Fruit fly (Drosophila melanogaster) whole organism, wandering third instar larva: ENCODE data around the gene CG3224.

Experiments used
- Abd-B ChIP-seq: fragments of >200 bp; optimal IDR thresholded peaks from 2 replicates; lab custom pipeline; 2017; ENCODE audit warnings: missing biosample characterization, missing genetic modification characterization
- CG32264 ChIP-seq: fragments of 200-800 bp; sonication (Bioruptor generic); optimal IDR thresholded peaks from 2 replicates; lab custom pipeline; 2016; ENCODE audit warnings: missing biosample characterization, missing genetic modification characterization
- CG9705 ChIP-seq: fragments of 200-800 bp; sonication (Bioruptor generic); optimal IDR thresholded peaks from 2 replicates; lab custom pipeline; 2018; ENCODE audit warnings: missing biosample characterization, mild to moderate bottlenecking, missing genetic modification characterization
- CrebA ChIP-seq: fragments of 200-800 bp; sonication (Bioruptor generic); optimal IDR thresholded peaks from 2 replicates; lab custom pipeline; 2016; ENCODE audit warnings: missing biosample characterization, mild to moderate bottlenecking, missing genetic modification characterization, borderline replicate concordance
- Dfd ChIP-seq: fragments of >200 bp; optimal IDR thresholded peaks from 2 replicates; lab custom pipeline; 2017; ENCODE audit warnings: missing biosample characterization, missing genetic modification characterization
- Dif ChIP-seq: fragments of 200-275, 200-300 bp; sonication (Bioruptor generic); optimal IDR thresholded peaks from 2 replicates; lab custom pipeline; 2018; ENCODE audit warnings: missing biosample characterization, missing genetic modification characterization; ENCODE audit not compliant: partially characterized antibody
- GATAd ChIP-seq: sonication (Bioruptor generic); optimal IDR thresholded peaks from 2 replicates; lab custom pipeline; 2016; ENCODE audit warnings: missing biosample characterization, missing genetic modification characterization
- HLH106 ChIP-seq: fragments of 200-800 bp; optimal IDR thresholded peaks from 3 replicates; lab custom pipeline; 2019; ENCODE audit warnings: missing biosample characterization, mild to moderate bottlenecking, missing genetic modification characterization, moderate library complexity
- Hnf4 ChIP-seq: fragments of 200-800 bp; sonication (Bioruptor generic); optimal IDR thresholded peaks from 2 replicates; lab custom pipeline; 2016; ENCODE audit warnings: missing biosample characterization, mild to moderate bottlenecking, missing genetic modification characterization
- Hr78 ChIP-seq: fragments of >200 bp; optimal IDR thresholded peaks from 2 replicates; lab custom pipeline; 2017; ENCODE audit warnings: missing biosample characterization, missing genetic modification characterization
- Hr83 ChIP-seq: fragments of 200-300 bp; sonication (Bioruptor generic); optimal IDR thresholded peaks from 2 replicates; lab custom pipeline; 2016; ENCODE audit warnings: missing biosample characterization, mild to moderate bottlenecking, missing genetic modification characterization, moderate library complexity; ENCODE audit not compliant: poor library complexity, severe bottlenecking
- Jra ChIP-seq: sonication (Bioruptor generic); optimal IDR thresholded peaks from 2 replicates; lab custom pipeline; 2016; ENCODE audit warnings: missing biosample characterization, missing genetic modification characterization
- Mio ChIP-seq: sonication (Bioruptor generic); optimal IDR thresholded peaks from 2 replicates; lab custom pipeline; 2016; ENCODE audit warnings: missing biosample characterization, missing genetic modification characterization
- Myc ChIP-seq: fragments of >200 bp; optimal IDR thresholded peaks from 2 replicates; lab custom pipeline; 2017
- N ChIP-seq: fragments of >200 bp; optimal IDR thresholded peaks from 2 replicates; lab custom pipeline; 2018; ENCODE audit warnings: missing biosample characterization, missing external identifiers, missing genetic modification characterization
- OdsH ChIP-seq: fragments of 200-800 bp; sonication (Bioruptor generic); optimal IDR thresholded peaks from 2 replicates; lab custom pipeline; 2016; ENCODE audit warnings: missing biosample characterization, mild to moderate bottlenecking, missing genetic modification characterization
- Rel ChIP-seq, 2 experiments: fragments of 200-800 bp; sonication (Bioruptor generic) in 1 of 2; optimal IDR thresholded peaks; 2 replicates in 1 of 2; 3 replicates in 1 of 2; lab custom pipeline; 2016 to 2019; ENCODE audit warnings: mild to moderate bottlenecking in 2 of 2, missing biosample characterization in 2 of 2, missing genetic modification characterization in 2 of 2, moderate library complexity in 1 of 2
- Sp1 ChIP-seq: fragments of 200-800 bp; sonication (Bioruptor generic); optimal IDR thresholded peaks from 3 replicates; lab custom pipeline; 2019; ENCODE audit warnings: missing biosample characterization, mild to moderate bottlenecking, missing genetic modification characterization, moderate library complexity
- Vsx2 ChIP-seq: fragments of 200-300, 225-300 bp; sonication (Bioruptor generic); optimal IDR thresholded peaks from 2 replicates; lab custom pipeline; 2018; ENCODE audit warnings: missing biosample characterization, missing genetic modification characterization; ENCODE audit not compliant: partially characterized antibody
- br ChIP-seq: fragments of 200-800 bp; sonication (Bioruptor generic); optimal IDR thresholded peaks from 2 replicates; lab custom pipeline; 2016; ENCODE audit warnings: missing biosample characterization, missing genetic modification characterization
- brk ChIP-seq: fragments of 200-800 bp; sonication (Bioruptor generic); optimal IDR thresholded peaks from 2 replicates; lab custom pipeline; 2016; ENCODE audit warnings: missing biosample characterization, mild to moderate bottlenecking, missing genetic modification characterization
- dl ChIP-seq, 2 experiments: fragments of 175-275, 200-275 bp in 1 of 2; fragments of 200-275 bp in 1 of 2; sonication (Bioruptor generic); optimal IDR thresholded peaks; lab custom pipeline; 2018; ENCODE audit warnings: mild to moderate bottlenecking in 2 of 2, missing biosample characterization in 2 of 2, missing genetic modification characterization in 2 of 2, moderate library complexity in 2 of 2; ENCODE audit not compliant: partially characterized antibody in 2 of 2, insufficient read depth in 1 of 2
- dmrt93B ChIP-seq: fragments of 200-800 bp; sonication (Bioruptor generic); optimal IDR thresholded peaks from 2 replicates; lab custom pipeline; 2018; ENCODE audit warnings: missing biosample characterization, mild to moderate bottlenecking, missing genetic modification characterization
- dsf ChIP-seq: sonication (Bioruptor generic); optimal IDR thresholded peaks from 2 replicates; lab custom pipeline; 2016; ENCODE audit warnings: missing biosample characterization, missing genetic modification characterization, borderline replicate concordance
- ey ChIP-seq: fragments of 200-800 bp; sonication (Bioruptor generic); optimal IDR thresholded peaks from 2 replicates; lab custom pipeline; 2016; ENCODE audit warnings: missing biosample characterization, missing genetic modification characterization
- foxo ChIP-seq, 2 experiments: fragments of 200-800 bp; sonication (Bioruptor generic); optimal IDR thresholded peaks; 2 replicates in 1 of 2; 3 replicates in 1 of 2; lab custom pipeline; 2016 to 2017; ENCODE audit warnings: missing biosample characterization in 2 of 2, missing genetic modification characterization in 2 of 2
- fru ChIP-seq: fragments of 200-800 bp; sonication (Bioruptor generic); optimal IDR thresholded peaks from 3 replicates; lab custom pipeline; 2016; ENCODE audit warnings: missing biosample characterization, mild to moderate bottlenecking, missing genetic modification characterization
- h ChIP-seq: fragments of 200-800 bp; sonication (Bioruptor generic); optimal IDR thresholded peaks from 3 replicates; lab custom pipeline; 2016; ENCODE audit warnings: missing biosample characterization, mild to moderate bottlenecking, missing genetic modification characterization
- jim ChIP-seq: fragments of 175-275, 200-325 bp; sonication (Bioruptor generic); optimal IDR thresholded peaks from 2 replicates; lab custom pipeline; 2016; ENCODE audit warnings: missing biosample characterization, mild to moderate bottlenecking, missing genetic modification characterization
- lola ChIP-seq: fragments of >200 bp; optimal IDR thresholded peaks from 2 replicates; lab custom pipeline; 2017; ENCODE audit warnings: missing biosample characterization, missing genetic modification characterization
- pan ChIP-seq: fragments of >200 bp; optimal IDR thresholded peaks from 2 replicates; lab custom pipeline; 2017
- psq ChIP-seq: fragments of 200-800 bp; sonication (Bioruptor generic); optimal IDR thresholded peaks from 3 replicates; lab custom pipeline; 2017; ENCODE audit warnings: missing biosample characterization, mild to moderate bottlenecking, missing genetic modification characterization, moderate library complexity
- rgr ChIP-seq: fragments of 200-800 bp; sonication (Bioruptor generic); optimal IDR thresholded peaks from 3 replicates; lab custom pipeline; 2016; ENCODE audit warnings: missing biosample characterization, mild to moderate bottlenecking, missing genetic modification characterization
- sage ChIP-seq: fragments of 200-800 bp; sonication (Bioruptor generic); optimal IDR thresholded peaks from 2 replicates; lab custom pipeline; 2016; ENCODE audit warnings: missing biosample characterization, mild to moderate bottlenecking, missing genetic modification characterization
- sv ChIP-seq: fragments of 200-800 bp; sonication (Bioruptor generic); optimal IDR thresholded peaks from 3 replicates; lab custom pipeline; 2016; ENCODE audit warnings: missing biosample characterization, missing genetic modification characterization
- tai ChIP-seq: sonication (Bioruptor generic); optimal IDR thresholded peaks from 2 replicates; lab custom pipeline; 2016; ENCODE audit warnings: missing biosample characterization, missing genetic modification characterization
- usp ChIP-seq: fragments of >200 bp; optimal IDR thresholded peaks from 2 replicates; lab custom pipeline; 2017; ENCODE audit warnings: missing biosample characterization, missing genetic modification characterization
- woc ChIP-seq: sonication (Bioruptor generic); optimal IDR thresholded peaks from 2 replicates; lab custom pipeline; 2016; ENCODE audit warnings: missing biosample characterization, mild to moderate bottlenecking, missing genetic modification characterization

Gene CG3224

dm6 chrX:6631885-6632284 is 29.4 kb downstream of the CG3224 start:
- TF ChIP-seq woc = no peak

DNA sequence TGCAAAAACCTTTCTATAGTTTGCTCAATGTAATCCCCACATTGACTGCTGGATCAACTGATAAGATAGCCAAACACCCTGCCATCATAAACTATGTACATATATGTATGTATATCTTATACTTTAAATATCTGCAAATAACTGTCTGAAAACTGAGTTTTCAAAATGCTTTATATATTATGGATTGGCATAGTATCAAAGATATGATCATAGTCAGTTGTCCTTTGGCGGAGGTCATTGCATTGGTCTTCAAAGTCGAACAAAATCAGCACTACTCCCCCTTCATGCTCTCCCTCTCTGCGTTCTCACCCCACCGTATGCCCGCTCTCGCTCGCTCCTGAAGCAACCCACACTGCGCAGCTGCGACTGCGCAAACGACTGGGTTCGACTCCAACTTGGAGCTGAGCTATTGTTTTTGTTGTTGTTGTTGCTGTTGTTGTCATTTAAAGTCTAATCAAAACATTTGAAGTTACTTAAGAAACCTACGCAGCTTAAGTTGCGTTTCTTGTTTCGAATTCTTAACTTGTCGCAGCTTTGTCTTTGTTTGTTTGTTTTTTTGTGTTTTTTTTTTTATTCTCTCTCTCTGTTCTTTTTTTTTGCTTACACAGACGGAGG is 36.2 kb downstream of the CG3224 start:
- peak; percentile 22 for TF ChIP-seq h
- peak; percentile 36 for TF ChIP-seq ey
- no peak for TF ChIP-seq usp (GFP tag; lab: Kevin White, UChicago)
- no peak for TF ChIP-seq Sp1 (GFP tag; lab: Kevin White, UChicago)
- TF ChIP-seq pan = no peak
- peak; percentile 27 for TF ChIP-seq rgr (GFP tag; lab: Kevin White, UChicago)
- TF ChIP-seq HLH106 (tag; lab: Kevin White, UChicago) = no peak
- TF ChIP-seq foxo (GFP tag; optimal IDR thresholded peaks at IDR 0.05; lab: Kevin White, UChicago) = peak in 1 of 2 experiments; percentile 33
- peak; percentile 29 for TF ChIP-seq fru
- peak; percentile 11 for TF ChIP-seq woc
- TF ChIP-seq, all 38 proteins: peak for 6

DNA sequence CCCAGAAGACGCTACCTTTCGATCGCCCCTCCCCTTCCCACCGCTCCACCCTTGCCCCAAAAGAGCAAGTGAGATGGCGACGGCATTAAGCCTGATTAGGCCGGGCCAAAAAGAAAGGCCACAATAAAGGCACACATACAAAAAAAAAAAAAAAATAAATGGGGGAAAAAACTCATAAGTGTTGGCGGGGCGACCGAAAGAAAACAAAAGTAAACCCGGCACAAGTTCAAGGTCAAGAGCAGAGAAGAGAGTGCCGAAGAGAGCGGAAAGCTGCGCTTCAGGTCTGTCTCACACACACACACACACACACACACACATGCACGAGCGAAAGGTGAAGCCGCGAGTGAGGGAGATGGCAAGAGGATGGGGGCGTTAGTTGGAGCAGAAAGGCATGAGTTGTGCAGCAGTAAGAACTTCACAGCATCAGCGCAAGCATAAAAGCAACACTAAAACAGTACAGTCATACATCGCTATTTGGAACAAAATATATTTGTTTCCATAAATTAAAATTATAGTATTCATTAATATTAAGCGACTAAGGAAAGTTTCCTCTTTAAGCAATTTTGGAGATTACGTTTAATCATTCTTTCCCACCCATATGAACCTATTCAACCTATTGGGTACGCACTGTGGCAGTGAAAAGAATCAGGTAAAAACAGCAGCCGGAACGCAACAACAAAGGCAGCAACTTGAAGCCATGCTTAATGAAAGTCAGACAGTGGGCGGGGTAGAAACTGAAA is 37.1 kb downstream of the CG3224 start:
- TF ChIP-seq h (peak; percentile 87), Hr78 (GFP tag; lab: Kevin White, UChicago) (no peak), lola (GFP tag; lab: Kevin White, UChicago) (no peak), Jra (GFP tag; lab: Kevin White, UChicago) (peak; percentile 55), OdsH (GFP tag; lab: Kevin White, UChicago) (peak; percentile 90), Myc (no peak), Mio (GFP tag; lab: Kevin White, UChicago) (no peak), br (GFP tag; lab: Kevin White, UChicago) (peak; percentile 72), sage (peak; percentile 79), HLH106 (tag; lab: Kevin White, UChicago) (peak; percentile 90), Sp1 (GFP tag; lab: Kevin White, UChicago) (peak; percentile 89), tai (GFP tag; lab: Kevin White, UChicago) (peak; percentile 73), usp (GFP tag; lab: Kevin White, UChicago) (no peak), Abd-B (no peak), psq (GFP tag; lab: Kevin White, UChicago) (peak; percentile 82), CrebA (GFP tag; lab: Kevin White, UChicago) (no peak), Dif (GFP tag; lab: Kevin White, UChicago) (no peak), brk (GFP tag; lab: Kevin White, UChicago) (peak; percentile 84), N (GFP tag; lab: Kevin White, UChicago) (no peak), GATAd (GFP tag; lab: Kevin White, UChicago) (no peak), Hr83 (no peak), dmrt93B (GFP tag; lab: Kevin White, UChicago) (peak; percentile 71), Vsx2 (no peak), CG32264 (peak; percentile 61), Rel (GFP tag; optimal IDR thresholded peaks at IDR 0.05; lab: Kevin White, UChicago) (peak; percentile 28), Rel (tag; optimal IDR thresholded peaks at IDR 0.05; lab: Kevin White, UChicago) (peak; percentile 48), pan (no peak), rgr (GFP tag; lab: Kevin White, UChicago) (peak; percentile 86), jim (GFP tag; lab: Kevin White, UChicago) (no peak), Hnf4 (GFP tag; lab: Kevin White, UChicago) (peak; percentile 83), ey (peak; percentile 84), sv (GFP tag; lab: Kevin White, UChicago) (no peak), CG9705 (GFP tag; lab: Kevin White, UChicago) (peak; percentile 64), dl (GFP tag; optimal IDR thresholded peaks at IDR 0.05; lab: Kevin White, UChicago; ENCODE audit: insufficient read depth in 1 of 2, partially characterized antibody in 2 of 2) (peak in 1 of 2 experiments; percentile 3), dsf (GFP tag; lab: Kevin White, UChicago) (no peak), woc (peak; percentile 89), Dfd (no peak), foxo (GFP tag; optimal IDR thresholded peaks at IDR 0.05; lab: Kevin White, UChicago) (peak in 1 of 2 experiments; percentile 87), fru (peak; percentile 81)
- TF ChIP-seq, all 38 proteins: peak for 21
